Fruit fly (Drosophila melanogaster): Measurements from ENCODE around the gene CG3546.

CG3546 gene

dm6 chrX:4557772-4558171, at the start of gene CG3546:
Gene CG3546 (plus strand): TSS chrX:4558072.
- TF ChIP-seq CG4496 (GFP tag; IDR thresholded peaks at IDR 0.05) = no peak
- no peak for TF ChIP-seq Snoo (tag; optimal IDR thresholded peaks at IDR 0.05)

DNA sequence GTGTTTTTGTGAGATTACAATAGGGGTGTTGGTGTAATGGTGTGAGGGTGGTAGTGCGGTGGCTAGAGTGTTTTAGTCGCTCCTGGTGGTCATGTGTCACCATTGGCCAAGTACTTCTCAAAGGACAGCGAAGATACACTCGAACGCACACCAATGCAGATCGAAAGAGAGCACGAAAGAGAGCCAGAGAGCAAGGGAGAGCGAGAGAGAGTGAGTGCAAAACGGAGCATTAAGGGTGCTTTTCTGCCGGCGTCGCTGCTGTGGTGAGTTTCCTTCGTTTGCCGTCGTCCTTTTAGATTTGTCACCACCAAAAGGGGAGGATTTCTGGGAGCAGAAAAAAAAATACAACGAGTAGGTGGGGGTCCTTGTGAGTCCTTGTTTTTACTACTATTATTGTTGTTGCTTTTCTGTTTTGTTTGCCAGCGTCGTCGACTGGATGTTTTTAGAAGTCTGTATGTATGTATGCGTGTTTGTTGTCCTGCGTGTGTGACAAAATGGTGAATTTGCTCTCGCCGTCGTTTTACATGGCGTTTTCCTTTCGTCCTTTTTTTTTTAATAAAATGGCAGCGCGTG, 49.7 kb upstream of the CG3546 start:
- TF ChIP-seq CG17806 (tag; optimal IDR thresholded peaks at IDR 0.05) (no peak), CG12605 (GFP tag; IDR thresholded peaks at IDR 0.05) (no peak), CG34367 (tag; optimal IDR thresholded peaks at IDR 0.05) (no peak), Ets98B (GFP tag; IDR thresholded peaks at IDR 0.05) (no peak), fd96Ca (GFP tag; IDR thresholded peaks at IDR 0.05) (no peak), CG10348 (GFP tag; IDR thresholded peaks at IDR 0.05) (no peak), CG14655 (GFP tag; optimal IDR thresholded peaks at IDR 0.05) (no peak), CG8301 (tag; optimal IDR thresholded peaks at IDR 0.05) (no peak)

dm6 chrX:4511575-4511974, 46.3 kb upstream of the CG3546 start:
- TF ChIP-seq CG32121 (GFP tag; IDR thresholded peaks at IDR 0.05) = no peak
- TF ChIP-seq Pif1A (GFP tag; optimal IDR thresholded peaks at IDR 0.05) = no peak
- TF ChIP-seq fd96Ca (GFP tag; IDR thresholded peaks at IDR 0.05) = no peak
- no peak for TF ChIP-seq D1 (tag; optimal IDR thresholded peaks at IDR 0.05)
- TF ChIP-seq CG17806 (tag; optimal IDR thresholded peaks at IDR 0.05) = no peak
- no peak for TF ChIP-seq CG8301 (tag; optimal IDR thresholded peaks at IDR 0.05)
- no peak for TF ChIP-seq CG8159 (tag; optimal IDR thresholded peaks at IDR 0.05)
- TF ChIP-seq CG15710 (tag; optimal IDR thresholded peaks at IDR 0.05) = no peak
- TF ChIP-seq CG9948 (tag; optimal IDR thresholded peaks at IDR 0.05) = no peak
- TF ChIP-seq gl (tag; optimal IDR thresholded peaks at IDR 0.05) = no peak
- TF ChIP-seq CG13204 (GFP tag; optimal IDR thresholded peaks at IDR 0.05) = no peak
- no peak for TF ChIP-seq rn (GFP tag; IDR thresholded peaks at IDR 0.05)

dm6 chrX:4520879-4521278, 37.0 kb upstream of the CG3546 start:
- TF ChIP-seq CG32121 (GFP tag; IDR thresholded peaks at IDR 0.05) (no peak), CG14655 (GFP tag; optimal IDR thresholded peaks at IDR 0.05) (no peak), CG12605 (GFP tag; IDR thresholded peaks at IDR 0.05) (no peak), D1 (tag; optimal IDR thresholded peaks at IDR 0.05) (no peak), fd96Ca (GFP tag; IDR thresholded peaks at IDR 0.05) (no peak), CG9948 (tag; optimal IDR thresholded peaks at IDR 0.05) (no peak), Ets98B (GFP tag; IDR thresholded peaks at IDR 0.05) (no peak), Pif1A (GFP tag; optimal IDR thresholded peaks at IDR 0.05) (no peak), CG10348 (GFP tag; IDR thresholded peaks at IDR 0.05) (no peak), CG13204 (GFP tag; optimal IDR thresholded peaks at IDR 0.05) (no peak), rn (GFP tag; IDR thresholded peaks at IDR 0.05) (no peak), CG8301 (tag; optimal IDR thresholded peaks at IDR 0.05) (no peak), gl (tag; optimal IDR thresholded peaks at IDR 0.05) (no peak), CG8159 (tag; optimal IDR thresholded peaks at IDR 0.05) (no peak), CG17806 (tag; optimal IDR thresholded peaks at IDR 0.05) (no peak), CG15710 (tag; optimal IDR thresholded peaks at IDR 0.05) (no peak), CG34367 (tag; optimal IDR thresholded peaks at IDR 0.05) (no peak), CG4496 (GFP tag; IDR thresholded peaks at IDR 0.05) (no peak)

- TF ChIP-seq CG15710 (tag; optimal IDR thresholded peaks at IDR 0.05) = no peak
- TF ChIP-seq gl (tag; optimal IDR thresholded peaks at IDR 0.05) = no peak
- TF ChIP-seq EcR (GFP tag; optimal IDR thresholded peaks at IDR 0.05) = no peak
- no peak for TF ChIP-seq Pif1B (GFP tag; optimal IDR thresholded peaks at IDR 0.05)
Observed at dm6 chrX:4526754-4527153, 31.1 kb upstream of the CG3546 start.

dm6 chrX:4529909-4530308, 28.0 kb upstream of the CG3546 start, which contains the start of gene CG3556:
Gene CG3556 (plus strand): TSS chrX:4530231.
- no peak for TF ChIP-seq CG13204 (GFP tag; optimal IDR thresholded peaks at IDR 0.05)
- 0 out of 2 replicates have a peak, but pooled peaks have one; percentile 7 for TF ChIP-seq Ets98B (GFP tag; IDR thresholded peaks at IDR 0.05)
- TF ChIP-seq CG4496 (GFP tag; IDR thresholded peaks at IDR 0.05) = peak; percentile 55; the same call in 2 of the 3 replicates

DNA sequence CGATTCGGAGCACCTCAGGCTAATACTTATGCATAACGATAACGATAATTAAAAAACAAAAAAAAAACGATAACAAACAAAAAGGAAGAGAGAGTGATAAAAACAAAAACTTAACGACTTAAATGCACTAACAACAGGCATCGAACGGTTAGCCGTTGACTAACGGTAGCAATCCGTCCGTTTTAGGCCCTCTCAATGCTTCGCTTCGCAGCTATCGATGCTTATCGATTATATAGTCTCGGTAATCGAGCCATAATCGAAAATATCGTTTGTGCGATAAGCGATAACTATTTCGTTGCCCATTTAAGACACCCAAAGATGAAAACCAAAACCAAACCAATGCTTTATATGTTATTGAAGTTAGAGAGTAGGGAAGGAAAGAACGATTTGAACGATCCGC, 23.9 kb upstream of the CG3546 start:
- no peak for TF ChIP-seq Pif1A (GFP tag; optimal IDR thresholded peaks at IDR 0.05)
- no peak for TF ChIP-seq EcR (GFP tag; optimal IDR thresholded peaks at IDR 0.05)
- TF ChIP-seq Pif1B (GFP tag; optimal IDR thresholded peaks at IDR 0.05) = no peak
- no peak for TF ChIP-seq gl (tag; optimal IDR thresholded peaks at IDR 0.05)
- TF ChIP-seq rn (GFP tag; IDR thresholded peaks at IDR 0.05) = no peak
- TF ChIP-seq CG12605 (GFP tag; IDR thresholded peaks at IDR 0.05) = no peak

DNA sequence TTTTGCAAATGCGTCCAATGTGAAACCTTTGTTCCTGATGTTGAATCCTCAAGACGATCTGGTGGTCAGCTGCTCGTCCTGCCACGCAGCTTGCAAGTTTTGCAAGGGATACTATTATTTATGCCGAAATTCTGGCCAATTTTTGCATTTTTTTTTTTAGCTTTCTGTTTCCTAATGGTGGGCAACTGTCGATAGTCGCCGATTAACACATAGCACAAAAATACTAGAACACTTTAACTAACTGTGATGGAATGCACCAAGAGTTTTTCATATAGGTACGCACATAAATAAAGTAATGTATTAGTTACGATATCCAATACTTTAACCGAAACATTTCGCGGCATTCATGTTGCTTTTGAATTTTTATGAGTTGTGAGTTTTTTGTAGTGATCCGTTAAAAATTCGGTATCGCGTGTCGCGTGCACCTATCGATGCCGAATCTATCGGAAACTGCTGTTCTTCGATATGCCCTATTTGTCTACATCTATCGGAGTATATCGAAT, 17.4 kb upstream of the CG3546 start, which contains the start of the genes rb and CHOp24:
rb (minus strand) TSS at position 197 of the 503 bp plus-strand sequence.
CHOp24 (plus strand) TSS at position 479 of the 503 bp plus-strand sequence.
- TF ChIP-seq CG4496 (GFP tag; IDR thresholded peaks at IDR 0.05) = peak; percentile 27; the same call in 1 of the 3 replicates
- TF ChIP-seq gl (tag; optimal IDR thresholded peaks at IDR 0.05) = peak; percentile 61
- peak; percentile 45; the same call in 1 of the 2 replicates for TF ChIP-seq CG12605 (GFP tag; IDR thresholded peaks at IDR 0.05)
- TF ChIP-seq CG8301 (tag; optimal IDR thresholded peaks at IDR 0.05) = no peak
- TF ChIP-seq Ets98B (GFP tag; IDR thresholded peaks at IDR 0.05) = no peak
- peak; percentile 22 for TF ChIP-seq CG15710 (tag; optimal IDR thresholded peaks at IDR 0.05)
- TF ChIP-seq CG34367 (tag; optimal IDR thresholded peaks at IDR 0.05) = peak; percentile 32
- no peak for TF ChIP-seq CG8159 (tag; optimal IDR thresholded peaks at IDR 0.05)
- TF ChIP-seq EcR (GFP tag; optimal IDR thresholded peaks at IDR 0.05) = peak; percentile 7

Data from whole organism, pupa.